Worm (Caenorhabditis elegans): ENCODE data around the gene T05C12.4.

ce11 chrII:8212680-8213079 lies 32.5 kb upstream of the T05C12.4 start, which contains the start of gene twk-3:
- TF ChIP-seq flt-1 (GFP tag; IDR thresholded peaks at IDR 0.05) (no peak), ama-1 (optimal IDR thresholded peaks at IDR 0.05) (no peak), ets-7 (tag; optimal IDR thresholded peaks at IDR 0.05) (no peak), hnd-1 (tag; optimal IDR thresholded peaks at IDR 0.05) (no peak), aly-1 (tag; optimal IDR thresholded peaks at IDR 0.05) (no peak), B0310.2 (tag; optimal IDR thresholded peaks at IDR 0.05) (no peak), scrt-1 (GFP tag; IDR thresholded peaks at IDR 0.05) (no peak), sea-1 (GFP tag; conservative IDR thresholded peaks at IDR 0.05) (no peak), ceh-13 (GFP tag; optimal IDR thresholded peaks at IDR 0.05) (no peak), pes-1 (GFP tag; IDR thresholded peaks at IDR 0.05) (no peak), tbx-11 (GFP tag; IDR thresholded peaks at IDR 0.05) (no peak)

Data from whole organism, early embryonic.